Fruit fly (Drosophila melanogaster) whole organism, embryonic: ENCODE results near the gene IA-2.

Source experiments
- CG10321 ChIP-seq: fragments of 200-800 bp; sonication (Bioruptor generic); IDR thresholded peaks from 2 replicates; pipeline ENCODE4 v1.3.6; 2022; ENCODE audit warnings: missing biosample characterization, missing genetic modification characterization
- CG11723 ChIP-seq: fragments of 200-800 bp; sonication (Bioruptor generic); optimal IDR thresholded peaks from 2 replicates; lab custom pipeline; 2017; ENCODE audit warnings: missing biosample characterization, mild to moderate bottlenecking, missing genetic modification characterization
- CG12071 ChIP-seq: fragments of 200-800 bp; sonication (Bioruptor generic); optimal IDR thresholded peaks from 3 replicates; lab custom pipeline; 2018; ENCODE audit warnings: missing biosample characterization, mild to moderate bottlenecking, missing genetic modification characterization
- CG13296 ChIP-seq: fragments of 200-800 bp; sonication (Bioruptor generic); optimal IDR thresholded peaks from 3 replicates; lab custom pipeline; 2018; ENCODE audit warnings: missing biosample characterization, mild to moderate bottlenecking, missing genetic modification characterization
- CG14710 ChIP-seq: fragments of 200-800 bp; sonication (Bioruptor generic); optimal IDR thresholded peaks from 3 replicates; lab custom pipeline; 2019; ENCODE audit warnings: missing biosample characterization, mild to moderate bottlenecking, missing genetic modification characterization, moderate library complexity
- CG17568 ChIP-seq: fragments of 200-800 bp; sonication (Bioruptor generic); optimal IDR thresholded peaks from 2 replicates; lab custom pipeline; 2018; ENCODE audit warnings: missing biosample characterization, mild to moderate bottlenecking, missing genetic modification characterization, moderate library complexity
- CG18011 ChIP-seq: fragments of 200-800 bp; sonication (Bioruptor generic); optimal IDR thresholded peaks from 2 replicates; lab custom pipeline; 2017; ENCODE audit warnings: missing biosample characterization, missing genetic modification characterization, mild to moderate bottlenecking, moderate library complexity, missing genotype
- CG2202 ChIP-seq: fragments of 200-800 bp; sonication (Bioruptor generic); optimal IDR thresholded peaks from 2 replicates; lab custom pipeline; 2018; ENCODE audit warnings: missing biosample characterization, mild to moderate bottlenecking, missing genetic modification characterization
- CG33213 ChIP-seq: fragments of 200-800 bp; sonication (Bioruptor generic); optimal IDR thresholded peaks from 3 replicates; lab custom pipeline; 2016; ENCODE audit warnings: missing biosample characterization, missing genetic modification characterization
- CG6791 ChIP-seq: fragments of 200-800 bp; sonication (Bioruptor generic); IDR thresholded peaks from 3 replicates; pipeline ENCODE4 v1.3.6; 2022; ENCODE audit warnings: missing biosample characterization, missing genetic modification characterization; ENCODE audit not compliant: partially characterized antibody
- CG7271 ChIP-seq: fragments of 200-800 bp; sonication (Bioruptor generic); optimal IDR thresholded peaks from 2 replicates; lab custom pipeline; 2018; ENCODE audit warnings: missing biosample characterization, mild to moderate bottlenecking, missing genetic modification characterization, moderate library complexity
- CG7963 ChIP-seq: fragments of 200-800 bp; sonication (Bioruptor generic); IDR thresholded peaks from 3 replicates; pipeline ENCODE4 v1.3.6; 2022; ENCODE audit warnings: missing biosample characterization, missing genetic modification characterization; ENCODE audit not compliant: partially characterized antibody
- CG8089 ChIP-seq: fragments of 200-800 bp; sonication (Bioruptor generic); optimal IDR thresholded peaks from 3 replicates; lab custom pipeline; 2016; ENCODE audit warnings: missing biosample characterization, missing genetic modification characterization
- CG8944 ChIP-seq: fragments of 200-800 bp; sonication (Bioruptor generic); optimal IDR thresholded peaks from 3 replicates; lab custom pipeline; 2016; ENCODE audit warnings: missing biosample characterization, missing genetic modification characterization
- CkIIα-i1 ChIP-seq: fragments of 200-800 bp; sonication (Bioruptor generic); IDR thresholded peaks from 2 replicates; pipeline ENCODE4 v1.3.6; 2022; ENCODE audit warnings: missing biosample characterization, missing genetic modification characterization
- Dref ChIP-seq: fragments of 200-800 bp; sonication (Bioruptor generic); IDR thresholded peaks from 2 replicates; pipeline ENCODE4 v1.3.6; 2022; ENCODE audit warnings: missing biosample characterization, missing genetic modification characterization
- Elba2 ChIP-seq: fragments of 200-800 bp; sonication (Bioruptor generic); optimal IDR thresholded peaks from 3 replicates; lab custom pipeline; 2016; ENCODE audit warnings: missing biosample characterization, missing genetic modification characterization
- Fer2 ChIP-seq: fragments of 200-800 bp; sonication (Bioruptor generic); optimal IDR thresholded peaks from 2 replicates; lab custom pipeline; 2018; ENCODE audit warnings: missing biosample characterization, mild to moderate bottlenecking, missing genetic modification characterization, moderate library complexity
- HLH3B ChIP-seq: fragments of 200-800 bp; sonication (Bioruptor generic); IDR thresholded peaks from 2 replicates; pipeline ENCODE4 v1.3.6; 2022; ENCODE audit warnings: missing biosample characterization, missing genetic modification characterization
- HLH4C ChIP-seq: fragments of 200-800 bp; sonication (Bioruptor generic); IDR thresholded peaks from 3 replicates; pipeline ENCODE4 v1.3.6; 2022; ENCODE audit warnings: missing biosample characterization, missing genetic modification characterization; ENCODE audit not compliant: partially characterized antibody
- HLH54F ChIP-seq: fragments of 200-800 bp; sonication (Bioruptor generic); optimal IDR thresholded peaks from 3 replicates; lab custom pipeline; 2016; ENCODE audit warnings: missing biosample characterization, missing genetic modification characterization
- Hand ChIP-seq: fragments of 200-800 bp; sonication (Bioruptor generic); optimal IDR thresholded peaks from 2 replicates; lab custom pipeline; 2017; ENCODE audit warnings: mild to moderate bottlenecking, missing biosample characterization, missing genetic modification reagents, missing genetic modification characterization
- HmgZ ChIP-seq: fragments of 200-800 bp; sonication (Bioruptor generic); optimal IDR thresholded peaks from 2 replicates; lab custom pipeline; 2018; ENCODE audit warnings: missing biosample characterization, mild to moderate bottlenecking, missing genetic modification characterization
- Hr51 ChIP-seq, 2 experiments: fragments of 200-800 bp; sonication (Bioruptor generic); optimal IDR thresholded peaks; 2 replicates in 1 of 2; 3 replicates in 1 of 2; lab custom pipeline; 2016 to 2018; ENCODE audit warnings: missing biosample characterization in 2 of 2, missing genetic modification characterization in 2 of 2, mild to moderate bottlenecking in 1 of 2, moderate library complexity in 1 of 2
- Lpt ChIP-seq: fragments of >200 bp; optimal IDR thresholded peaks from 2 replicates; lab custom pipeline; 2018; ENCODE audit warnings: missing biosample characterization, missing genetic modification characterization
- NFAT ChIP-seq: fragments of 200-800 bp; sonication (Bioruptor generic); IDR thresholded peaks from 2 replicates; pipeline ENCODE4 v1.3.6; 2022; ENCODE audit warnings: missing biosample characterization, missing genetic modification characterization
- Sry-β ChIP-seq: fragments of 200-800 bp; sonication (Bioruptor generic); optimal IDR thresholded peaks from 2 replicates; lab custom pipeline; 2018; ENCODE audit warnings: missing biosample characterization, mild to moderate bottlenecking, missing genetic modification characterization, moderate library complexity
- Tbp ChIP-seq: fragments of >200 bp; optimal IDR thresholded peaks from 2 replicates; lab custom pipeline; 2018; ENCODE audit warnings: missing biosample characterization, missing genetic modification characterization
- aop ChIP-seq: fragments of 200-800 bp; sonication (Bioruptor generic); IDR thresholded peaks from 2 replicates; pipeline ENCODE4 v1.3.6; 2022; ENCODE audit warnings: missing biosample characterization, missing genetic modification characterization
- chif ChIP-seq, 2 experiments: fragments of 200-800 bp; sonication (Bioruptor generic); optimal IDR thresholded peaks; 3 replicates each; lab custom pipeline; 2016; ENCODE audit warnings: missing biosample characterization in 2 of 2, missing genetic modification characterization in 2 of 2
- crp ChIP-seq, 2 experiments: fragments of 200-800 bp; sonication (Bioruptor generic); optimal IDR thresholded peaks; 2 replicates in 1 of 2; 3 replicates in 1 of 2; lab custom pipeline; 2017; ENCODE audit warnings: missing biosample characterization in 2 of 2, missing genetic modification characterization in 2 of 2, mild to moderate bottlenecking in 1 of 2, moderate library complexity in 1 of 2
- dmrt99B ChIP-seq: fragments of 200-800 bp; sonication (Bioruptor generic); optimal IDR thresholded peaks from 2 replicates; lab custom pipeline; 2018; ENCODE audit warnings: missing biosample characterization, mild to moderate bottlenecking, missing genetic modification characterization, moderate library complexity
- dpn ChIP-seq, 2 experiments: fragments of 200-800 bp; sonication (Bioruptor generic); optimal IDR thresholded peaks; 3 replicates each; lab custom pipeline; 2016; ENCODE audit warnings: missing biosample characterization in 2 of 2, missing genetic modification characterization in 2 of 2
- eyg ChIP-seq: fragments of 200-800 bp; sonication (Bioruptor generic); optimal IDR thresholded peaks from 3 replicates; lab custom pipeline; 2016; ENCODE audit warnings: missing biosample characterization, missing genetic modification characterization
- fd3F ChIP-seq: fragments of 200-800 bp; sonication (Bioruptor generic); optimal IDR thresholded peaks from 2 replicates; lab custom pipeline; 2018; ENCODE audit warnings: missing biosample characterization, mild to moderate bottlenecking, missing genetic modification characterization, moderate library complexity
- gcm ChIP-seq: fragments of 200-800 bp; sonication (Bioruptor generic); optimal IDR thresholded peaks from 2 replicates; lab custom pipeline; 2019; ENCODE audit warnings: missing biosample characterization, mild to moderate bottlenecking, missing genetic modification characterization, moderate library complexity
- gcm2 ChIP-seq: fragments of 200-800 bp; sonication (Bioruptor generic); optimal IDR thresholded peaks from 2 replicates; lab custom pipeline; 2016; ENCODE audit warnings: missing biosample characterization, missing genetic modification characterization
- gsb ChIP-seq: fragments of 200-800 bp; sonication (Bioruptor generic); IDR thresholded peaks from 2 replicates; pipeline ENCODE4 v1.3.6; 2022; ENCODE audit warnings: missing biosample characterization, missing genetic modification characterization
- jumu ChIP-seq: fragments of 200-800 bp; sonication (Bioruptor generic); optimal IDR thresholded peaks from 3 replicates; lab custom pipeline; 2016; ENCODE audit warnings: missing biosample characterization, missing genetic modification characterization
- kni ChIP-seq: fragments of 200-800 bp; sonication (Bioruptor generic); optimal IDR thresholded peaks from 3 replicates; lab custom pipeline; 2017; ENCODE audit warnings: mild to moderate bottlenecking, missing biosample characterization, missing genetic modification reagents, missing genetic modification characterization
- lab ChIP-seq: fragments of 200-800 bp; sonication (Bioruptor generic); optimal IDR thresholded peaks from 3 replicates; lab custom pipeline; 2017; ENCODE audit warnings: missing biosample characterization, missing genetic modification characterization, mild to moderate bottlenecking, moderate library complexity, missing genetic modification reagents
- mam ChIP-seq: fragments of 200-800 bp; sonication (Bioruptor generic); optimal IDR thresholded peaks from 3 replicates; lab custom pipeline; 2016; ENCODE audit warnings: missing biosample characterization, missing genetic modification characterization
- nmo ChIP-seq: fragments of 200-800 bp; sonication (Bioruptor generic); optimal IDR thresholded peaks from 2 replicates; lab custom pipeline; 2018; ENCODE audit warnings: missing biosample characterization, mild to moderate bottlenecking, missing genetic modification characterization, moderate library complexity
- oc ChIP-seq: fragments of 200-800 bp; sonication (Bioruptor generic); optimal IDR thresholded peaks from 2 replicates; lab custom pipeline; 2018; ENCODE audit warnings: missing biosample characterization, mild to moderate bottlenecking, missing genetic modification characterization, moderate library complexity
- pum ChIP-seq: fragments of 200-800 bp; sonication (Bioruptor generic); optimal IDR thresholded peaks from 2 replicates; lab custom pipeline; 2016; ENCODE audit warnings: missing biosample characterization, missing genetic modification characterization
- ro ChIP-seq: fragments of 200-800 bp; sonication (Bioruptor generic); IDR thresholded peaks from 2 replicates; pipeline ENCODE4 v1.3.6; 2022; ENCODE audit warnings: missing biosample characterization, missing genetic modification characterization
- schlank ChIP-seq: fragments of 200-800 bp; sonication (Bioruptor generic); optimal IDR thresholded peaks from 2 replicates; lab custom pipeline; 2018; ENCODE audit warnings: missing biosample characterization, mild to moderate bottlenecking, missing genetic modification characterization
- ttk ChIP-seq: fragments of 200-800 bp; sonication (Bioruptor generic); IDR thresholded peaks from 2 replicates; pipeline ENCODE4 v2.1.2; 2022; ENCODE audit warnings: missing biosample characterization, missing genetic modification characterization
- usp ChIP-seq: fragments of >200 bp; optimal IDR thresholded peaks from 2 replicates; lab custom pipeline; 2017; ENCODE audit warnings: missing biosample characterization, missing genetic modification characterization

Gene IA-2

DNA sequence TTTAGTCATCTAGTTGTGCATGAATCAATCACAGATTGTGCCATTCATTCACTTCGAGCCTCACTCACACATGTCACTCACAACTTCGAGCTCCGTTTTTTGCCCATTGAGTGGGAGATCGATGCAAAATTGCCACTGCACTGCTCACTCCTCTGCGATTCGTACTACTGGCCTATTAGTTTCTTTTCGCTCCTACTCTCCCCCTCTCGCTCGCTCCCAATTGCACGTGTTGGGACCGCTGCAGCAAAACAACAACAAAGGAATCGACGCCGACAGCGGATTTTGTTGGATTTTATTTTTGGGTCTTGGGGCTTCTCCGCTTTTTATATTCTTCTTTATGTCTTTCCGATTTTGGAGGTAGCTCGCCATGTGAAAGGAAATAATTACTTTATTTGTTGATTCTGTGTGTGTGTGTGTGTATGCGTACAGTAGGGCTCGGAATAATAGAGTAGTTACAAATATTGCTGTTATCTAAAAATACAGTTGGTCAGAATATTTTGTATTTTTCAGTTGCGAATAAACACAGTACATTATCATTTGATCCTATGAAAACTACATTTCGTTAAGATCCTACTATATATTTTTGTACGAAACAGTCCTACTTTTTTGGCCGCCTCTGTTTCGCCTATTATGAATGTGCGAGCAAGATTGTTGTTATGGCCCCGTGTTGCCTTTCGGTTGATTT is 26.5 kb upstream of the IA-2 start (continued):
- peak; percentile 35; the same call in 1 of the 2 replicates for TF ChIP-seq gsb
- TF ChIP-seq HLH4C (GFP tag; lab: Robert Waterston, UW), result no peak
- TF ChIP-seq fd3F, result peak; percentile 19
- TF ChIP-seq jumu (GFP tag; lab: Kevin White, UChicago), result peak; percentile 65
- TF ChIP-seq CG2202, result peak; percentile 78
- TF ChIP-seq kni (GFP tag; lab: Kevin White, UChicago), result peak; percentile 64
- TF ChIP-seq Lpt, result no peak
- peak; percentile 85 for TF ChIP-seq gcm (GFP tag; lab: Kevin White, UChicago)
- peak; percentile 73 for TF ChIP-seq HLH3B (GFP tag; lab: Robert Waterston, UW)
- peak; percentile 59 for TF ChIP-seq CG11723
- peak; percentile 66 for TF ChIP-seq ttk
- TF ChIP-seq NFAT (GFP tag; lab: Robert Waterston, UW), result no peak
- TF ChIP-seq nmo (GFP tag; lab: Kevin White, UChicago), result peak; percentile 91
- TF ChIP-seq schlank (tag; lab: Kevin White, UChicago), result peak; percentile 38
- TF ChIP-seq CG18011 (GFP tag; lab: Kevin White, UChicago), result peak; percentile 68
- TF ChIP-seq usp, result no peak
- peak; percentile 90 for TF ChIP-seq dmrt99B (tag; lab: Kevin White, UChicago)
- peak; percentile 60 for TF ChIP-seq CG8089 (GFP tag; lab: Kevin White, UChicago)
- TF ChIP-seq CG12071, result peak; percentile 75
- TF ChIP-seq Sry-β (GFP tag; lab: Kevin White, UChicago), result peak; percentile 20
- TF ChIP-seq CG10321 (GFP tag; lab: Robert Waterston, UW), result no peak
- TF ChIP-seq Fer2 (tag; lab: Kevin White, UChicago), result no peak
- TF ChIP-seq lab, result peak; percentile 84
- peak; percentile 19 for TF ChIP-seq Hand (GFP tag; lab: Kevin White, UChicago)
- TF ChIP-seq dpn (GFP tag; optimal IDR thresholded peaks at IDR 0.05; lab: Kevin White, UChicago), result peak; percentile 69 to 78
- peak; percentile 41; the same call in 1 of the 2 replicates for TF ChIP-seq aop (GFP tag; lab: Robert Waterston, UW)
- TF ChIP-seq pum (GFP tag; lab: Kevin White, UChicago), result peak; percentile 59
- peak; percentile 4 for TF ChIP-seq eyg (GFP tag; lab: Kevin White, UChicago)
- TF ChIP-seq HLH54F (GFP tag; lab: Kevin White, UChicago), result peak; percentile 40
- peak; percentile 88 for TF ChIP-seq oc (tag; lab: Kevin White, UChicago)
- TF ChIP-seq gcm2 (GFP tag; lab: Kevin White, UChicago), result peak; percentile 57
- TF ChIP-seq Elba2 (GFP tag; lab: Kevin White, UChicago), result peak; percentile 69
- TF ChIP-seq CG8944 (GFP tag; lab: Kevin White, UChicago), result peak; percentile 36
- peak; percentile 58 for TF ChIP-seq HmgZ (tag; lab: Kevin White, UChicago)
- no peak for TF ChIP-seq Dref (GFP tag; lab: Robert Waterston, UW)
- TF ChIP-seq mam (GFP tag; lab: Kevin White, UChicago), result peak; percentile 59
- TF ChIP-seq CG6791 (GFP tag; lab: Robert Waterston, UW), result no peak
- TF ChIP-seq CG13296 (GFP tag; lab: Kevin White, UChicago), result peak; percentile 18
- TF ChIP-seq CG7271 (tag; lab: Kevin White, UChicago), result peak; percentile 38
- TF ChIP-seq CG7963 (GFP tag; lab: Robert Waterston, UW), result no peak
- TF ChIP-seq CG14710 (tag; lab: Kevin White, UChicago), result peak; percentile 85
- peak; percentile 10 to 84 for TF ChIP-seq Hr51 (GFP tag; optimal IDR thresholded peaks at IDR 0.05; lab: Kevin White, UChicago)
- TF ChIP-seq ro (GFP tag; lab: Robert Waterston, UW), result no peak
- peak; percentile 42 for TF ChIP-seq CG33213 (GFP tag; lab: Kevin White, UChicago)
- TF ChIP-seq chif (GFP tag; optimal IDR thresholded peaks at IDR 0.05; lab: Kevin White, UChicago), result peak; percentile 67 to 82
- TF ChIP-seq CG17568, result peak; percentile 70
- no peak for TF ChIP-seq Tbp (GFP tag; lab: Kevin White, UChicago)
- TF ChIP-seq crp (GFP tag; optimal IDR thresholded peaks at IDR 0.05; lab: Kevin White, UChicago), result peak in 1 of 2 experiments; percentile 11
- TF ChIP-seq CkIIα-i1 (GFP tag; lab: Robert Waterston, UW), result no peak
